Worm (Caenorhabditis elegans): Measurements from ENCODE around the gene K03B8.11.

DNA sequence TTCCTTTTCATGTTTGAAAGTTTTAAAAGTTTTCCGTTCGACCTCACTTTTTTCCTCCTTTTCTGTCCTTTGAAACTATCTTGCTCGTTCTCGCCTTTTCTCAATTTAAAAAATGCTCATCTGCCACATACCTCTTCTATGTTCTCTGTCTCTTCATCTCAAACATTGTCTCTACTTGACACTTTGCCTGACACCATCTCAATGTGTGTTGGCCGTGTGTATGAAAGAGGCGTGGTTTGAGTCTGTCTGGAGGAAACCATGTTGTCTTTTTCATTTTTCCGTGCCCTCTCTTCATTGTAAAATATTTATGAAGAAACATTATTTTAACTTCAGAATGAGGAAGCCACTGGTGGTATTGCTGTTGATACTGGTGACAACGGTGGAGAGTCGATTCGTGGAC lies 17.0 kb upstream of the K03B8.11 start, which contains the start of gene K03B8.6:
- TF ChIP-seq F23B12.7 (tag; optimal IDR thresholded peaks at IDR 0.05; ENCODE audit: insufficient read depth) (no peak), egl-44 (GFP tag; IDR thresholded peaks at IDR 0.05) (no peak), dpl-1 (GFP tag; optimal IDR thresholded peaks at IDR 0.05) (no peak), lin-35 (GFP tag; optimal IDR thresholded peaks at IDR 0.05) (no peak), snpc-1.1 (tag; optimal IDR thresholded peaks at IDR 0.05; ENCODE audit: insufficient read depth) (no peak), ztf-28 (GFP tag; IDR thresholded peaks at IDR 0.05) (no peak), F49E8.2 (tag; optimal IDR thresholded peaks at IDR 0.05; ENCODE audit: insufficient read depth) (no peak), mxl-1 (tag; optimal IDR thresholded peaks at IDR 0.05) (no peak), pha-4 (tag; optimal IDR thresholded peaks at IDR 0.05) (no peak), ztf-25 (GFP tag; IDR thresholded peaks at IDR 0.05) (no peak), lir-1 (GFP tag; conservative IDR thresholded peaks at IDR 0.05) (no peak)

Data from whole organism, young adult.